Worm (Caenorhabditis elegans): ENCODE data around the gene R10E12.2.

R10E12.2 gene

ce11 chrIII:9982119-9982642, 8.5 kb upstream of the R10E12.2 start:
- no peak for TF ChIP-seq ref-1 (GFP tag; conservative IDR thresholded peaks at IDR 0.05)
- TF ChIP-seq cog-1 (tag; optimal IDR thresholded peaks at IDR 0.05) = no peak
- TF ChIP-seq ztf-23 (GFP tag; IDR thresholded peaks at IDR 0.05) = no peak
- TF ChIP-seq flt-1 (GFP tag; IDR thresholded peaks at IDR 0.05) = no peak
- no peak for TF ChIP-seq klf-2 (GFP tag; conservative IDR thresholded peaks at IDR 0.05)
- no peak for TF ChIP-seq med-1 (GFP tag; optimal IDR thresholded peaks at IDR 0.05; ENCODE audit: insufficient read depth)
- TF ChIP-seq T22C8.4 (GFP tag; IDR thresholded peaks at IDR 0.05) = no peak
- no peak for TF ChIP-seq ztf-29 (GFP tag; IDR thresholded peaks at IDR 0.05)
- TF ChIP-seq tab-1 (GFP tag; IDR thresholded peaks at IDR 0.05) = no peak

- TF ChIP-seq cog-1 (tag; optimal IDR thresholded peaks at IDR 0.05) (no peak), T22C8.4 (GFP tag; IDR thresholded peaks at IDR 0.05) (no peak), klf-2 (GFP tag; conservative IDR thresholded peaks at IDR 0.05) (no peak), ztf-29 (GFP tag; IDR thresholded peaks at IDR 0.05) (no peak), tab-1 (GFP tag; IDR thresholded peaks at IDR 0.05) (no peak)
These were observed 1.4 kb downstream of the R10E12.2 start for ce11 chrIII:9972192-9972811.

ce11 chrIII:9969371-9969770, 4.3 kb downstream of the R10E12.2 start:
- TF ChIP-seq ztf-23 (GFP tag; IDR thresholded peaks at IDR 0.05) (no peak), cog-1 (tag; optimal IDR thresholded peaks at IDR 0.05) (no peak), ztf-29 (GFP tag; IDR thresholded peaks at IDR 0.05) (no peak), tab-1 (GFP tag; IDR thresholded peaks at IDR 0.05) (no peak), flt-1 (GFP tag; IDR thresholded peaks at IDR 0.05) (no peak), klf-2 (GFP tag; conservative IDR thresholded peaks at IDR 0.05) (no peak), T22C8.4 (GFP tag; IDR thresholded peaks at IDR 0.05) (no peak), med-1 (GFP tag; optimal IDR thresholded peaks at IDR 0.05; ENCODE audit: insufficient read depth) (no peak), ref-1 (GFP tag; conservative IDR thresholded peaks at IDR 0.05) (no peak)

- TF ChIP-seq med-1 (GFP tag; optimal IDR thresholded peaks at IDR 0.05; ENCODE audit: insufficient read depth) (no peak), ref-1 (GFP tag; conservative IDR thresholded peaks at IDR 0.05) (0 out of 2 replicates have a peak, but pooled peaks have one; percentile 36), flt-1 (GFP tag; IDR thresholded peaks at IDR 0.05) (no peak), ztf-29 (GFP tag; IDR thresholded peaks at IDR 0.05) (no peak), cog-1 (tag; optimal IDR thresholded peaks at IDR 0.05) (no peak), tab-1 (GFP tag; IDR thresholded peaks at IDR 0.05) (no peak), T22C8.4 (GFP tag; IDR thresholded peaks at IDR 0.05) (no peak)
These were observed 8.2 kb downstream of the R10E12.2 start for ce11 chrIII:9965444-9965843.

- TF ChIP-seq cog-1 (tag; optimal IDR thresholded peaks at IDR 0.05) = no peak
- TF ChIP-seq T22C8.4 (GFP tag; IDR thresholded peaks at IDR 0.05) = no peak
These were observed 9.2 kb downstream of the R10E12.2 start for ce11 chrIII:9964416-9964815.

- no peak for TF ChIP-seq ztf-29 (GFP tag; IDR thresholded peaks at IDR 0.05)
- TF ChIP-seq T22C8.4 (GFP tag; IDR thresholded peaks at IDR 0.05) = no peak
- TF ChIP-seq klf-2 (GFP tag; conservative IDR thresholded peaks at IDR 0.05) = no peak
- no peak for TF ChIP-seq flt-1 (GFP tag; IDR thresholded peaks at IDR 0.05)
- TF ChIP-seq ref-1 (GFP tag; conservative IDR thresholded peaks at IDR 0.05) = no peak
- no peak for TF ChIP-seq tab-1 (GFP tag; IDR thresholded peaks at IDR 0.05)
- no peak for TF ChIP-seq cog-1 (tag; optimal IDR thresholded peaks at IDR 0.05)
- TF ChIP-seq med-1 (GFP tag; optimal IDR thresholded peaks at IDR 0.05; ENCODE audit: insufficient read depth) = no peak
- no peak for TF ChIP-seq ztf-23 (GFP tag; IDR thresholded peaks at IDR 0.05)
These were observed 10.2 kb downstream of the R10E12.2 start for ce11 chrIII:9963447-9963846.

- TF ChIP-seq ztf-23 (GFP tag; IDR thresholded peaks at IDR 0.05) (no peak), ztf-29 (GFP tag; IDR thresholded peaks at IDR 0.05) (no peak), tab-1 (GFP tag; IDR thresholded peaks at IDR 0.05) (no peak), flt-1 (GFP tag; IDR thresholded peaks at IDR 0.05) (no peak), cog-1 (tag; optimal IDR thresholded peaks at IDR 0.05) (no peak), med-1 (GFP tag; optimal IDR thresholded peaks at IDR 0.05; ENCODE audit: insufficient read depth) (no peak), klf-2 (GFP tag; conservative IDR thresholded peaks at IDR 0.05) (no peak), ref-1 (GFP tag; conservative IDR thresholded peaks at IDR 0.05) (no peak), T22C8.4 (GFP tag; IDR thresholded peaks at IDR 0.05) (no peak)
These were observed 16.8 kb downstream of the R10E12.2 start, which contains the start of gene alx-1 for ce11 chrIII:9956665-9957401. TSS of gene alx-1 (plus strand) at chrIII:9957351.

ce11 chrIII:9956123-9956522, 17.5 kb downstream of the R10E12.2 start, which contains the start of gene mog-1:
TSS of gene mog-1 (minus strand) at chrIII:9956215.
- TF ChIP-seq T22C8.4 (GFP tag; IDR thresholded peaks at IDR 0.05) (no peak), cog-1 (tag; optimal IDR thresholded peaks at IDR 0.05) (no peak), klf-2 (GFP tag; conservative IDR thresholded peaks at IDR 0.05) (no peak), tab-1 (GFP tag; IDR thresholded peaks at IDR 0.05) (no peak), ztf-23 (GFP tag; IDR thresholded peaks at IDR 0.05) (no peak), med-1 (GFP tag; optimal IDR thresholded peaks at IDR 0.05; ENCODE audit: insufficient read depth) (no peak), ztf-29 (GFP tag; IDR thresholded peaks at IDR 0.05) (no peak), ref-1 (GFP tag; conservative IDR thresholded peaks at IDR 0.05) (no peak), flt-1 (GFP tag; IDR thresholded peaks at IDR 0.05) (no peak)

- TF ChIP-seq klf-2 (GFP tag; conservative IDR thresholded peaks at IDR 0.05) = no peak
- no peak for TF ChIP-seq T22C8.4 (GFP tag; IDR thresholded peaks at IDR 0.05)
- TF ChIP-seq cog-1 (tag; optimal IDR thresholded peaks at IDR 0.05) = no peak
- no peak for TF ChIP-seq flt-1 (GFP tag; IDR thresholded peaks at IDR 0.05)
- no peak for TF ChIP-seq ztf-29 (GFP tag; IDR thresholded peaks at IDR 0.05)
- no peak for TF ChIP-seq ref-1 (GFP tag; conservative IDR thresholded peaks at IDR 0.05)
- no peak for TF ChIP-seq med-1 (GFP tag; optimal IDR thresholded peaks at IDR 0.05; ENCODE audit: insufficient read depth)
- TF ChIP-seq ztf-23 (GFP tag; IDR thresholded peaks at IDR 0.05) = no peak
- no peak for TF ChIP-seq tab-1 (GFP tag; IDR thresholded peaks at IDR 0.05)
These were observed 21.8 kb downstream of the R10E12.2 start, which contains the start of gene K03H1.11 for ce11 chrIII:9951864-9952263. TSS of gene K03H1.11 (minus strand) at chrIII:9951964.
